Fruit fly (Drosophila melanogaster) whole organism, larva: ENCODE measurements around the gene Prim2.

ENCODE experiments used
- noc ChIP-seq: fragments of 200-800 bp; sonication (Bioruptor generic); optimal IDR thresholded peaks from 3 replicates; lab custom pipeline; 2019; ENCODE audit warnings: missing biosample characterization, mild to moderate bottlenecking, missing genetic modification characterization, moderate library complexity

Gene Prim2

dm6 chr3L:20397770-20398169 lies 36.4 kb upstream of the Prim2 start:
- TF ChIP-seq noc (tag; lab: Kevin White, UChicago) = no peak

dm6 chr3L:20396047-20396446 lies 34.7 kb upstream of the Prim2 start:
- no peak for TF ChIP-seq noc (tag; lab: Kevin White, UChicago)

- TF ChIP-seq noc (tag; lab: Kevin White, UChicago) = peak; percentile 93
Observed at dm6 chr3L:20395257-20395909, 34.0 kb upstream of the Prim2 start.

- no peak for TF ChIP-seq noc (tag; lab: Kevin White, UChicago)
Observed at dm6 chr3L:20393357-20393756, 32.0 kb upstream of the Prim2 start, which contains the start of gene CG33969. Gene CG33969 (minus strand): TSS chr3L:20393553.

dm6 chr3L:20388983-20389382 lies 27.6 kb upstream of the Prim2 start:
- peak; percentile 58 for TF ChIP-seq noc (tag; lab: Kevin White, UChicago)

- no peak for TF ChIP-seq noc (tag; lab: Kevin White, UChicago)
Observed at dm6 chr3L:20387843-20388163, 26.4 kb upstream of the Prim2 start.

- peak; percentile 53 for TF ChIP-seq noc (tag; lab: Kevin White, UChicago)
Observed at dm6 chr3L:20387038-20387842, 25.9 kb upstream of the Prim2 start.

dm6 chr3L:20385969-20386370 lies 24.6 kb upstream of the Prim2 start:
- TF ChIP-seq noc (tag; lab: Kevin White, UChicago) = peak; percentile 3

dm6 chr3L:20385408-20385807 lies 24.0 kb upstream of the Prim2 start:
- peak; percentile 40 for TF ChIP-seq noc (tag; lab: Kevin White, UChicago)

- no peak for TF ChIP-seq noc (tag; lab: Kevin White, UChicago)
Observed at dm6 chr3L:20385006-20385405, 23.6 kb upstream of the Prim2 start.

dm6 chr3L:20384086-20384810 lies 22.9 kb upstream of the Prim2 start, which contains the start of the genes CG5498 and fbl:
Gene CG5498 (minus strand): TSS chr3L:20384109.
Gene fbl (plus strand): TSS chr3L:20384429.
- peak; percentile 81 for TF ChIP-seq noc (tag; lab: Kevin White, UChicago)

- TF ChIP-seq noc (tag; lab: Kevin White, UChicago) = no peak
Observed at dm6 chr3L:20379496-20379895, 18.1 kb upstream of the Prim2 start.

dm6 chr3L:20376564-20376920 lies 15.2 kb upstream of the Prim2 start:
- TF ChIP-seq noc (tag; lab: Kevin White, UChicago) = no peak

- TF ChIP-seq noc (tag; lab: Kevin White, UChicago) = peak; percentile 75
Observed at dm6 chr3L:20375878-20376563, 14.6 kb upstream of the Prim2 start, which contains the start of the genes Ide and RhoBTB. Gene Ide (minus strand): TSS chr3L:20375896. Gene RhoBTB (plus strand): TSS chr3L:20376242.

dm6 chr3L:20375467-20375866 lies 14.1 kb upstream of the Prim2 start:
- TF ChIP-seq noc (tag; lab: Kevin White, UChicago) = no peak
